Fruit fly (Drosophila melanogaster): ENCODE measurements around the gene pie.

pie gene

DNA sequence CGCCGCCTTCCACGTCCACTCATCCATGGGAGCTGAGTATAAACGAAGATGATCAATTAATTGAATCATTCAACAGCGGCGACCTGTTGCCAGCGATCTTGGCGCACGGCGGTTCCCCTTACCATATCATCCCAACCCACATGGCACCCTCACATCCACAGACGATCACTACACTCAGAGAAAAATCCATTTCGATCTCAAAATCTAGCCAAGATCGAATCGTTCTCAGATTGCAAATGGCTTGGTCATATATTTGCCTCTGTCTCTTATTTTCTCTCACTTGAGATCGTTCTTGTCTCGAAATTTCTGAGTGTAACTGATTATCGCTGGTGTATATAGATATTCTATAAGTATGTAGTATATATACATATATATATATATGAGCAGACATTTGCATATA is 45.8 kb upstream of the pie start (continued):
- TF ChIP-seq en (GFP tag; optimal IDR thresholded peaks at IDR 0.05): no peak
- TF ChIP-seq tio (GFP tag; optimal IDR thresholded peaks at IDR 0.05): no peak
- TF ChIP-seq sc (optimal IDR thresholded peaks at IDR 0.05): no peak
- TF ChIP-seq sc (GFP tag; optimal IDR thresholded peaks at IDR 0.05): peak; percentile 33
- TF ChIP-seq Dfd (GFP tag; optimal IDR thresholded peaks at IDR 0.05): no peak
- no peak for TF ChIP-seq CG11093 (GFP tag; IDR thresholded peaks at IDR 0.05)
- no peak for TF ChIP-seq CG32767 (GFP tag; IDR thresholded peaks at IDR 0.05)
- 0 out of 2 replicates have a peak, but pooled peaks have one; percentile 46 for TF ChIP-seq gsb (GFP tag; IDR thresholded peaks at IDR 0.05)
- TF ChIP-seq Xrp1 (GFP tag; IDR thresholded peaks at IDR 0.05): peak; percentile 64
- no peak for TF ChIP-seq HLHmδ (GFP tag; optimal IDR thresholded peaks at IDR 0.05)
- no peak for TF ChIP-seq CG12104 (GFP tag; optimal IDR thresholded peaks at IDR 0.05)
- TF ChIP-seq CG13624 (GFP tag; optimal IDR thresholded peaks at IDR 0.05): peak; percentile 10
- TF ChIP-seq bigmax (GFP tag; optimal IDR thresholded peaks at IDR 0.05): no peak
- peak; percentile 11 for TF ChIP-seq odd (GFP tag; optimal IDR thresholded peaks at IDR 0.05)
- peak; percentile 68 for TF ChIP-seq CG7839 (tag; optimal IDR thresholded peaks at IDR 0.05)
- TF ChIP-seq pan (optimal IDR thresholded peaks at IDR 0.05): no peak
- peak in 1 of 2 experiments; percentile 71 for TF ChIP-seq pan (GFP tag; optimal IDR thresholded peaks at IDR 0.05 in 1 of 2, IDR thresholded peaks at IDR 0.05 in 1 of 2)
- peak; percentile 49 for TF ChIP-seq Antp (GFP tag; optimal IDR thresholded peaks at IDR 0.05)
- TF ChIP-seq Nf-YC (tag; optimal IDR thresholded peaks at IDR 0.05): peak; percentile 35
- no peak for TF ChIP-seq tup (GFP tag; optimal IDR thresholded peaks at IDR 0.05)
- no peak for TF ChIP-seq CG1792 (GFP tag; optimal IDR thresholded peaks at IDR 0.05)
- peak; percentile 31 for TF ChIP-seq CG3407 (GFP tag; optimal IDR thresholded peaks at IDR 0.05)
- TF ChIP-seq Pdp1 (GFP tag; optimal IDR thresholded peaks at IDR 0.05): peak in 1 of 2 experiments; percentile 49
- peak; percentile 44 for TF ChIP-seq phol (tag; optimal IDR thresholded peaks at IDR 0.05)
- TF ChIP-seq CG18599 (GFP tag; optimal IDR thresholded peaks at IDR 0.05): peak; percentile 47
- TF ChIP-seq Atf6 (GFP tag; IDR thresholded peaks at IDR 0.05): peak; percentile 63
- no peak for TF ChIP-seq p53 (GFP tag; optimal IDR thresholded peaks at IDR 0.05)
- peak; percentile 49 for TF ChIP-seq ATbp (GFP tag; optimal IDR thresholded peaks at IDR 0.05)
- peak; percentile 23 for TF ChIP-seq scrt (GFP tag; optimal IDR thresholded peaks at IDR 0.05)
- TF ChIP-seq CG10462 (GFP tag; optimal IDR thresholded peaks at IDR 0.05): no peak
- TF ChIP-seq Jarid2 (GFP tag; optimal IDR thresholded peaks at IDR 0.05): no peak
- TF ChIP-seq CG32772 (GFP tag; IDR thresholded peaks at IDR 0.05): peak; percentile 51; the same call in 1 of the 2 replicates
- TF ChIP-seq prd (optimal IDR thresholded peaks at IDR 0.05): no peak
- TF ChIP-seq prd (GFP tag; IDR thresholded peaks at IDR 0.05): peak; percentile 63; the same call in 2 of the 3 replicates
- peak; percentile 35; the same call in 2 of the 3 replicates for TF ChIP-seq B-H1 (GFP tag; IDR thresholded peaks at IDR 0.05)
- TF ChIP-seq CG14710 (tag; optimal IDR thresholded peaks at IDR 0.05): peak; percentile 7
- no peak for TF ChIP-seq CG2116 (GFP tag; optimal IDR thresholded peaks at IDR 0.05)
- no peak for TF ChIP-seq ftz-f1 (GFP tag; optimal IDR thresholded peaks at IDR 0.05)
- no peak for TF ChIP-seq MBD-R2 (GFP tag; IDR thresholded peaks at IDR 0.05)
- no peak for TF ChIP-seq grn (GFP tag; optimal IDR thresholded peaks at IDR 0.05)
- peak; percentile 55; the same call in 1 of the 3 replicates for TF ChIP-seq ken (GFP tag; IDR thresholded peaks at IDR 0.05)
- peak; percentile 51 for TF ChIP-seq ttk (GFP tag; IDR thresholded peaks at IDR 0.05)
- TF ChIP-seq seq (GFP tag; IDR thresholded peaks at IDR 0.05): no peak
- TF ChIP-seq CG33557 (GFP tag; optimal IDR thresholded peaks at IDR 0.05): no peak
- no peak for TF ChIP-seq Camta (GFP tag; optimal IDR thresholded peaks at IDR 0.05)
- TF ChIP-seq CG10431 (GFP tag; optimal IDR thresholded peaks at IDR 0.05): no peak
- TF ChIP-seq maf-S (GFP tag; optimal IDR thresholded peaks at IDR 0.05): no peak
- TF ChIP-seq Dek (tag; optimal IDR thresholded peaks at IDR 0.05): no peak
- TF ChIP-seq Xbp1 (GFP tag; optimal IDR thresholded peaks at IDR 0.05): peak; percentile 61
- TF ChIP-seq CG2889 (GFP tag; IDR thresholded peaks at IDR 0.05): 0 out of 3 replicates have a peak, but pooled peaks have one; percentile 45
- no peak for TF ChIP-seq kni (GFP tag; optimal IDR thresholded peaks at IDR 0.05)
- peak; percentile 70 for TF ChIP-seq Mrtf (GFP tag; IDR thresholded peaks at IDR 0.05)
